Fruit fly (Drosophila melanogaster) whole organism, larva: ENCODE measurements around the gene AIMP2.

Experiments used
- noc ChIP-seq: fragments of 200-800 bp; sonication (Bioruptor generic); optimal IDR thresholded peaks from 3 replicates; lab custom pipeline; 2019; ENCODE audit warnings: missing biosample characterization, mild to moderate bottlenecking, missing genetic modification characterization, moderate library complexity

Gene AIMP2

DNA sequence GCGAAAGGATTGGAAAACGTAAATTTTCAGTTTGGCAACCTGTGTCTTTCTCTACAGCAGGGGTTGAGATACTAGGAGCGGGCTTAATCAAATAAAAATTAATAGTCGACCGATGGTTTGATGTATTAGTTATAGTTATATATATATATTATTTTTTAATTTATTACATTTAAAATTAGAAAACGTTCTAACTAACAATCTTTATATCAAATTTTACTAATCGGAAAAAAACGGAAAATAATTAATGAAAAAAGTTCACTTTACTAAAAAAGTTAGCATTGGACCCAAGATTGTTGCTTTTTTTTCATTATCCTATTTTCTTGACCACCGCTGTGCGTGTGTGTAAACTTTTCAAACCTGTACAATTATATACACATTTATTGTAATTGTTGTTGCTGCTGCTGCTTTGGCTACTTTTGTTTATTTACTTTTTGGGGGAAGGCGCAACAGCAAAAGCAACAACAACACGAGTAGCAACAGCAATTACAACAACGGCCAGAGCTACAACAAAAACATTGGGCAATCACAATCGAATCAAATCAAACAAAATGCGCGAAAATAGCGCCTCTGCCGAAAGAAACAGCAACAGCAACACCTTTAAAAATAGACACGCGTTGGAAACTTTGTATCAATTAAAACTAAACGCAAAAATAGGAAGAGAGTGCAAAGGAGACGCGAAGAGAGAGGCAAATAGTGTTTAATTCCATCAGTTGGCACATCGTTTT lies 9.3 kb downstream of the AIMP2 start:
- TF ChIP-seq noc (tag; lab: Kevin White, UChicago), result peak; percentile 51

- TF ChIP-seq noc (tag; lab: Kevin White, UChicago), result no peak
These were observed 10.0 kb downstream of the AIMP2 start for dm6 chr3L:15593399-15593798.

- TF ChIP-seq noc (tag; lab: Kevin White, UChicago), result no peak
These were observed 10.7 kb downstream of the AIMP2 start for dm6 chr3L:15594093-15594653.

- TF ChIP-seq noc (tag; lab: Kevin White, UChicago), result no peak
These were observed 11.8 kb downstream of the AIMP2 start for dm6 chr3L:15595175-15595724.

dm6 chr3L:15595980-15596379 lies 12.5 kb downstream of the AIMP2 start:
- TF ChIP-seq noc (tag; lab: Kevin White, UChicago), result no peak

- TF ChIP-seq noc (tag; lab: Kevin White, UChicago), result no peak
These were observed 13.8 kb downstream of the AIMP2 start for dm6 chr3L:15597037-15597785.

dm6 chr3L:15597945-15598344 lies 14.5 kb downstream of the AIMP2 start:
- TF ChIP-seq noc (tag; lab: Kevin White, UChicago), result peak; percentile 22

DNA sequence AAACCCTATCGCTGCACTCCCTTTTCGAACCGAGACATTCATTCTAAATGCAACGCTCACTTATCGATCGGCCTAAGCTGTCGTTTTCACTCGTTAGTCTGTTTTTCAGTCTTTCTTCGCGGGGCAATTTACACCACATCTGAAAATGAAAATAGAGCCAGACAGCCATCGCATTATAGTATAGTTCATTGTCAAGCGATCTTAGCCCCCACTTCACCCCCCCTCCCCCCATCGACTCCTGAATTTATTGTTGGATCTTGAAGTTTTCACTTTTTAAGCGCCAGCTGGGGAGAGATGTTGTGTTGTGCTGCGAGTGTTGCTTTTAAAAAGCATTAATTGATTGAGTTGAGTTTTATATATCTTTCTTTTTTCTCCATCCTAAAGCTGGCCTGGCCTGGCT lies 15.8 kb downstream of the AIMP2 start:
- TF ChIP-seq noc (tag; lab: Kevin White, UChicago), result no peak

DNA sequence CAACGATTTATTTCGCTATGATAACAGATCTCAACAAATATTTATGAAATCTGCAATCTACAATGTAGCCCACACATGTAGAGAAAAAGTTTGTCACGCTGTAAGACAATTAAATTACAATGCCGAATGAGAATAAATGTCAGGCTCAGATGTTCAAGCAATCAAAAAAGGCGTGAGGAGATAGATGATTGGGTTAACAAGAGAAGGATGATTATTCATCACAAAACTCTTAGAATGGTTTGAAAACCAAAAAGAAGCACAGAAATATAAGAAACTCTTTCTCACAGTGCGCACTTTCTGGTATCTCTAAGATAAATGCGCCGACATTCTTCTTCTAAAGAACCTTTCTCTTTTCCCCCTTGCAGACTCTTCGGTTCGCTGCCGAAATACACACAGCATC lies 16.6 kb downstream of the AIMP2 start:
- TF ChIP-seq noc (tag; lab: Kevin White, UChicago), result no peak

DNA sequence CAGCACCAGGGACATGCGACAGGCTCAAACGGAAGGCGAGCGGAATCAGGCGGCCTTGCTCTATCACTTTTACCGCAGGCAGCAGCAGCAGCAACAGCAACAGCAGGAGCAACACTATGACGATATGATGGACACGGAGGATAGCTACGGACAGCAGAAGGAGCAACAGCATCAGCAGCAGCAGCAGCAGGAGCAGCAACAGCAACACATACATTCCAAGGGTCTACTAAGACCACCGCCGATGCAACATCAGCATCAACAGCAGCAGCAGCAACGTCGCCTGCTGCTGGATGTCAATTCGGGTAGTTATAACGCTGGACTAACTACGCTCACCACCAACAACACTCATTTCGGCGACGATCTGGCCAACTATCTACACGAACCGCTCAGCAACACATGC lies 21.5 kb downstream of the AIMP2 start:
- no peak for TF ChIP-seq noc (tag; lab: Kevin White, UChicago)

- TF ChIP-seq noc (tag; lab: Kevin White, UChicago), result no peak
These were observed 26.7 kb downstream of the AIMP2 start, which contains the start of gene CG7650 for dm6 chr3L:15610109-15610508. Gene CG7650 (minus strand): TSS chr3L:15610386.

dm6 chr3L:15612728-15613127 lies 29.3 kb downstream of the AIMP2 start, which contains the start of gene CG13449:
Gene CG13449 (minus strand): TSS chr3L:15612828.
- no peak for TF ChIP-seq noc (tag; lab: Kevin White, UChicago)

DNA sequence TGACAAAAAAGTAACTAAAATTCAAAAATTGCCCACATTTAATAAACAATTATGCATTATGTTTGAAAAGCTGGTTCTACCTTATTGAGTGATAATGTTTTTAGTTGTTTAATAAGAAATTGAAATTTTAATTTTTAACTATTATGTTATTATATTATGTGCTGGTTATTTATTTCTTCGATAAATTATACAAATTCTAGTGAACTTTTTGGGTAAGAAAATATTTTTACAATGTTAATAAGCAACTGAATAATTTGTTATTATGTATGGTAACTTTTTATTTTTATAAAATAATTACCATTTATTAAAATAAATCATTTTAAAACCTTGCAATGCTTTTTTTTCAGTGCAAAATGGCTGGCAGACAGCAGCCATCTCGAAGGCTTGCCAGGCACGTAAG lies 33.1 kb downstream of the AIMP2 start:
- TF ChIP-seq noc (tag; lab: Kevin White, UChicago), result no peak

DNA sequence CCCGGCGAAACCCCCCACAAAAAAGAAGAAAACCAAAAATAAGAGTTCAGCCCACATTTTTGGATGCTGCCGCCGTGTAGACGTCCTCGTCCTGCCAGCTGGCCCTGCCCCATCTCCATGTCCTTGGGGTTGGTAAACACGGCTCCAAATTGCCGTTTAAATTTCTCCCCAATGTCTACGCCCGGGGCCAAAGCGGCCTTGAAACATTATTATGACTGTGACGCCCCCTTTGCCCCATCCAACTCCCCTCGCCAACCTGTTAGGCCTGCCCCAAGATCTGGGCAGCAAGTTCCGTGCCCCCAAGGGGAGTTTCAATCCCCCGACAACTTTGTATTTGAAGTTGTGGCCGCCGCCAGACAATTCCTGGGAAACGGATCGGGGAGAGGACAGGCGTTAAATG lies 33.5 kb downstream of the AIMP2 start:
- no peak for TF ChIP-seq noc (tag; lab: Kevin White, UChicago)

dm6 chr3L:15619626-15620247 lies 36.3 kb downstream of the AIMP2 start, which contains the start of gene Phs:
Gene Phs (plus strand): TSS chr3L:15619901.
- TF ChIP-seq noc (tag; lab: Kevin White, UChicago), result peak; percentile 60

- no peak for TF ChIP-seq noc (tag; lab: Kevin White, UChicago)
These were observed 40.7 kb downstream of the AIMP2 start for dm6 chr3L:15624097-15624496.
